Fruit fly (Drosophila melanogaster) Kc167 (cell line): Measurements from ENCODE around the gene FucTB.

Source experiments
- Myc ChIP-seq: fragments of >200 bp; optimal IDR thresholded peaks from 2 replicates; lab custom pipeline; 2017; ENCODE audit warnings: missing external identifiers
- insv ChIP-seq: fragments of >200 bp; optimal IDR thresholded peaks from 3 replicates; lab custom pipeline; 2018; ENCODE audit warnings: missing external identifiers
- psq ChIP-seq: fragments of >200 bp; optimal IDR thresholded peaks from 2 replicates; lab custom pipeline; 2017; ENCODE audit warnings: missing external identifiers
- ttk ChIP-seq: sonication (Bioruptor generic); optimal IDR thresholded peaks from 2 replicates; lab custom pipeline; 2017; ENCODE audit warnings: missing external identifiers

DNA sequence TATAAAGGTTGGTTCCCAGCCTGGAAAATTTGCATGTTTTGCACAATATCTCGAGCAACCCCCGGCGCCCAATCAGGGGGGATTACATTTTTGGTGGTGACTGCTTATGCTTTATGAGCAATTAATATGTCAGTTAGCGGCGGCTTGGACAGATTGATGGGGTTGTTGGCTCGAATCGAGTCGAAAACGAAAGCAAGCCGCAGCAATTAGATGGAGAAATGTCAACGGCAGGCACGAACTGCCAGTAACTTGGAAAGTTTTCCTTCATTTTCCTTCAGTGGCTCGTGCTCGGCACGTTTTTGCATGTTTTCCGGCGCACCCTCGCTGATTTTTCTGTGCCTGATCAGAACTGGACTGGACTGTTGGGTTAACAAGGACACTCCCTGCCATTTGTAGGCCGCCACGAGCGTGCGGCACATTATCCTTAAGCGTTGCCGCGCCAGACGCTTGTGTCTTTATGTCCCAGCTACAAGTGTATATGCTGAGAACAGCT lies 12.0 kb upstream of the FucTB start:
- TF ChIP-seq psq (lab: Kevin White, UChicago) (no peak), insv (lab: Kevin White, UChicago) (no peak), Myc (lab: Kevin White, UChicago) (no peak), ttk (lab: Kevin White, UChicago) (no peak)
